Worm (Caenorhabditis elegans) whole organism, L3 larva: Measurements from ENCODE around the gene irk-1.

Source experiments
- aly-2 ChIP-seq: fragments of 150-350 bp; optimal IDR thresholded peaks from 2 replicates; lab custom pipeline; 2014; ENCODE audit warnings: missing biosample characterization, missing genetic modification characterization
- ama-1 ChIP-seq: fragments of 150-350 bp; optimal IDR thresholded peaks from 2 replicates; lab custom pipeline; 2018
- elt-2 ChIP-seq: sonication (generic microtip); optimal IDR thresholded peaks from 2 replicates; lab custom pipeline; 2016; ENCODE audit warnings: missing genetic modification reagents, mild to moderate bottlenecking, missing genetic modification characterization, missing compliant biosample characterization
- elt-3 ChIP-seq, 3 experiments: fragments of 150-350 bp in 1 of 3; sonication (generic microtip) in 2 of 3; optimal IDR thresholded peaks; 2 replicates in 2 of 3; 4 replicates in 1 of 3; lab custom pipeline; 2014 to 2017; ENCODE audit warnings: missing biosample characterization in 3 of 3, missing genetic modification characterization in 3 of 3
- eor-1 ChIP-seq, 2 experiments: fragments of 150-350 bp; optimal IDR thresholded peaks; 2 replicates each; lab custom pipeline; 2014 to 2018; ENCODE audit warnings: missing biosample characterization in 2 of 2, missing genetic modification characterization in 2 of 2
- fos-1 ChIP-seq: fragments of 150-350 bp; optimal IDR thresholded peaks from 2 replicates; lab custom pipeline; 2014; ENCODE audit warnings: missing biosample characterization, missing genetic modification characterization
- nhr-12 ChIP-seq: fragments of 150-350 bp; optimal IDR thresholded peaks from 2 replicates; lab custom pipeline; 2014; ENCODE audit warnings: missing biosample characterization, missing genetic modification characterization
- pqm-1 ChIP-seq: fragments of 150-350 bp; optimal IDR thresholded peaks from 2 replicates; lab custom pipeline; 2017; ENCODE audit warnings: missing biosample characterization, missing genetic modification characterization, inconsistent platforms
- snpc-4 ChIP-seq: fragments of 150-350 bp; optimal IDR thresholded peaks from 2 replicates; lab custom pipeline; 2014; ENCODE audit warnings: missing biosample characterization, missing genetic modification characterization
- unc-39 ChIP-seq: sonication (generic microtip); optimal IDR thresholded peaks from 4 replicates; lab custom pipeline; 2017; ENCODE audit warnings: missing biosample characterization, missing genetic modification characterization

ce11 chrX:6722966-6723365 is 54.9 kb downstream of the irk-1 start, which contains the start of gene smf-1:
- TF ChIP-seq aly-2, result no peak
- TF ChIP-seq elt-2 (tag; lab: Kevin White, UChicago), result peak; percentile 54
- TF ChIP-seq snpc-4, result no peak
- TF ChIP-seq pqm-1 (tag; lab: Kevin White, UChicago), result no peak
- no peak for TF ChIP-seq unc-39
- TF ChIP-seq fos-1 (tag; lab: Kevin White, UChicago), result no peak
- TF ChIP-seq nhr-12 (tag; lab: Kevin White, UChicago), result no peak
- TF ChIP-seq ama-1, result no peak
- no peak for TF ChIP-seq elt-3 (tag; optimal IDR thresholded peaks at IDR 0.05; lab: Kevin White, UChicago)
- TF ChIP-seq eor-1 (tag; optimal IDR thresholded peaks at IDR 0.05; lab: Kevin White, UChicago), result no peak
